Fruit fly (Drosophila melanogaster) whole organism, embryonic: ENCODE data around the gene haf.

Experiments used
- CG11504 ChIP-seq: fragments of 200-800 bp; sonication (Bioruptor generic); optimal IDR thresholded peaks from 3 replicates; lab custom pipeline; 2019; ENCODE audit warnings: missing biosample characterization, mild to moderate bottlenecking, missing genetic modification characterization, moderate library complexity
- CG13287 ChIP-seq: fragments of 200-800 bp; sonication (Bioruptor generic); IDR thresholded peaks from 2 replicates; pipeline ENCODE4 v1.3.6; 2022; ENCODE audit warnings: missing biosample characterization, missing genetic modification characterization; ENCODE audit not compliant: partially characterized antibody
- CG15696 ChIP-seq: fragments of 200-800 bp; sonication (Bioruptor generic); optimal IDR thresholded peaks from 2 replicates; lab custom pipeline; 2019; ENCODE audit warnings: missing biosample characterization, mild to moderate bottlenecking, missing genetic modification characterization, moderate library complexity
- repo ChIP-seq: fragments of 200-800 bp; sonication (Bioruptor generic); optimal IDR thresholded peaks from 2 replicates; lab custom pipeline; 2016; ENCODE audit warnings: missing biosample characterization, missing genetic modification characterization

The haf gene

dm6 chr2L:1658124-1658523, 103.2 kb downstream of the haf start (continued):
- TF ChIP-seq CG15696 (tag; lab: Kevin White, UChicago): no peak
- TF ChIP-seq repo (GFP tag; lab: Kevin White, UChicago): no peak
- no peak for TF ChIP-seq CG13287 (GFP tag; lab: Robert Waterston, UW)
- no peak for TF ChIP-seq CG11504
